Worm (Caenorhabditis elegans) whole organism, L2 larva: ENCODE results near the gene H32C10.1.
A peak's percentile ranks its signal among the peaks of the same experiment; 100 is the strongest.

Experiments used
- C34F6.9 ChIP-seq: fragments of 150-350 bp; optimal IDR thresholded peaks from 2 replicates; lab custom pipeline; 2014; ENCODE audit warnings: missing biosample characterization, missing genetic modification characterization
- R02D3.7 ChIP-seq: fragments of 150-350 bp; optimal IDR thresholded peaks from 2 replicates; lab custom pipeline; 2014; ENCODE audit warnings: missing biosample characterization, missing genetic modification characterization
- aly-2 ChIP-seq: fragments of 150-350 bp; optimal IDR thresholded peaks from 2 replicates; lab custom pipeline; 2014; ENCODE audit warnings: missing biosample characterization, missing genetic modification characterization
- ama-1 ChIP-seq: fragments of 150-350 bp; optimal IDR thresholded peaks from 2 replicates; lab custom pipeline; 2018; ENCODE audit warnings: inconsistent platforms
- blmp-1 ChIP-seq: sonication (generic microtip); optimal IDR thresholded peaks from 2 replicates; lab custom pipeline; 2017; ENCODE audit warnings: missing genetic modification characterization, mild to moderate bottlenecking, missing compliant biosample characterization, antibody characterized with exemption, moderate library complexity; ENCODE audit not compliant: insufficient read depth
- ceh-16 ChIP-seq: fragments of 150-350 bp; optimal IDR thresholded peaks from 2 replicates; lab custom pipeline; 2014; ENCODE audit warnings: missing biosample characterization, missing genetic modification characterization
- crh-2 ChIP-seq: sonication (generic microtip); optimal IDR thresholded peaks from 2 replicates; lab custom pipeline; 2017; ENCODE audit warnings: missing biosample characterization, missing genetic modification characterization
- elt-1 ChIP-seq: fragments of 150-350 bp; optimal IDR thresholded peaks from 2 replicates; lab custom pipeline; 2014; ENCODE audit warnings: missing biosample characterization, missing genetic modification characterization
- elt-3 ChIP-seq: sonication (generic microtip); optimal IDR thresholded peaks from 2 replicates; lab custom pipeline; 2017; ENCODE audit warnings: missing biosample characterization, missing genetic modification characterization
- fos-1 ChIP-seq: fragments of 150-350 bp; optimal IDR thresholded peaks from 2 replicates; lab custom pipeline; 2014; ENCODE audit warnings: missing biosample characterization, missing genetic modification characterization
- lin-11 ChIP-seq: fragments of 150-350 bp; sonication (generic microtip); optimal IDR thresholded peaks from 2 replicates; lab custom pipeline; 2014; ENCODE audit warnings: missing biosample characterization, missing genetic modification characterization, inconsistent platforms, mixed read lengths
- lin-13 ChIP-seq: fragments of 150-350 bp; optimal IDR thresholded peaks from 2 replicates; lab custom pipeline; 2014; ENCODE audit warnings: missing biosample characterization, missing genetic modification reagents, missing genetic modification characterization
- lin-39 ChIP-seq: fragments of 150-350 bp; optimal IDR thresholded peaks from 2 replicates; lab custom pipeline; 2014; ENCODE audit warnings: missing biosample characterization, missing genetic modification reagents, missing genetic modification characterization
- lsy-2 ChIP-seq, 2 experiments: fragments of 150-350 bp in 1 of 2; sonication (generic microtip) in 1 of 2; optimal IDR thresholded peaks; 2 replicates each; lab custom pipeline; 2014 to 2017; ENCODE audit warnings: missing biosample characterization in 2 of 2, missing genetic modification characterization in 2 of 2
- mbf-1 ChIP-seq: sonication (generic microtip); optimal IDR thresholded peaks from 2 replicates; lab custom pipeline; 2017; ENCODE audit warnings: missing biosample characterization, missing genetic modification characterization
- mdl-1 ChIP-seq, 2 experiments: fragments of 150-350 bp in 1 of 2; sonication (generic microtip) in 1 of 2; optimal IDR thresholded peaks; 2 replicates each; lab custom pipeline; 2017; ENCODE audit warnings: missing biosample characterization in 2 of 2, missing genetic modification characterization in 2 of 2
- nhr-10 ChIP-seq: sonication (generic microtip); optimal IDR thresholded peaks from 2 replicates; lab custom pipeline; 2017; ENCODE audit warnings: missing biosample characterization, missing genetic modification characterization
- nhr-21 ChIP-seq: fragments of 150-350 bp; optimal IDR thresholded peaks from 2 replicates; lab custom pipeline; 2014; ENCODE audit warnings: missing biosample characterization, missing genetic modification characterization
- nhr-237 ChIP-seq: fragments of 150-350 bp; optimal IDR thresholded peaks from 2 replicates; lab custom pipeline; 2014; ENCODE audit warnings: missing biosample characterization, missing genetic modification characterization
- nhr-25 ChIP-seq: fragments of 150-350 bp; sonication (generic microtip); optimal IDR thresholded peaks from 3 replicates; lab custom pipeline; 2014; ENCODE audit warnings: missing biosample characterization, missing genetic modification characterization
- nhr-77 ChIP-seq: fragments of 150-350 bp; optimal IDR thresholded peaks from 2 replicates; lab custom pipeline; 2014; ENCODE audit warnings: missing biosample characterization, missing genetic modification characterization
- peb-1 ChIP-seq: fragments of 150-350 bp; optimal IDR thresholded peaks from 2 replicates; lab custom pipeline; 2014; ENCODE audit warnings: missing biosample characterization, missing genetic modification characterization
- sem-4 ChIP-seq: fragments of 150-350 bp; optimal IDR thresholded peaks from 2 replicates; lab custom pipeline; 2014; ENCODE audit warnings: missing biosample characterization, missing genetic modification reagents, missing genetic modification characterization
- sma-3 ChIP-seq: sonication (generic microtip); optimal IDR thresholded peaks from 2 replicates; lab custom pipeline; 2016; ENCODE audit warnings: missing genetic modification reagents, missing genetic modification characterization, missing compliant biosample characterization
- sma-9 ChIP-seq, 2 experiments: fragments of 150-350 bp in 1 of 2; sonication (generic microtip) in 1 of 2; optimal IDR thresholded peaks; 2 replicates each; lab custom pipeline; 2014 to 2016; ENCODE audit warnings: missing genetic modification characterization in 2 of 2, mild to moderate bottlenecking in 1 of 2, missing biosample characterization in 1 of 2, missing compliant biosample characterization in 1 of 2, missing genetic modification reagents in 1 of 2, moderate library complexity in 1 of 2
- snpc-4 ChIP-seq: fragments of 150-350 bp; optimal IDR thresholded peaks from 2 replicates; lab custom pipeline; 2014; ENCODE audit warnings: missing biosample characterization, missing genetic modification characterization
- unc-55 ChIP-seq: fragments of 150-350 bp; sonication (generic microtip); optimal IDR thresholded peaks from 3 replicates; lab custom pipeline; 2014; ENCODE audit warnings: missing biosample characterization, missing genetic modification reagents, missing genetic modification characterization
- unc-62 ChIP-seq: fragments of 150-350 bp; optimal IDR thresholded peaks from 2 replicates; lab custom pipeline; 2014; ENCODE audit warnings: missing biosample characterization, missing genetic modification reagents, missing genetic modification characterization
- zag-1 ChIP-seq: fragments of 150-350 bp; optimal IDR thresholded peaks from 2 replicates; lab custom pipeline; 2014; ENCODE audit warnings: missing biosample characterization, missing genetic modification characterization
- ztf-1 ChIP-seq: fragments of 200-800 bp; sonication (Bioruptor generic); conservative IDR thresholded peaks from 2 replicates; pipeline ENCODE4 v1.3.6; 2022; ENCODE audit warnings: missing genetic modification characterization, missing compliant biosample characterization

The H32C10.1 gene

ce11 chrIV:5896341-5896740 lies 37.8 kb upstream of the H32C10.1 start, which contains the start of gene pck-3:
Gene pck-3 (plus strand): TSS chrIV:5896641.
- TF ChIP-seq C34F6.9 (tag; lab: Kevin White, UChicago) (no peak), elt-3 (tag; lab: Kevin White, UChicago) (no peak), ztf-1 (GFP tag; lab: Robert Waterston, UW) (no peak), unc-62 (GFP tag; lab: Kevin White, UChicago) (no peak), R02D3.7 (no peak), sma-9 (GFP tag; optimal IDR thresholded peaks at IDR 0.05; lab: Kevin White, UChicago) (no peak), sma-9 (tag; optimal IDR thresholded peaks at IDR 0.05; lab: Kevin White, UChicago) (no peak)

- TF ChIP-seq lin-11 (tag; lab: Kevin White, UChicago) = no peak
- TF ChIP-seq crh-2 (tag; lab: Kevin White, UChicago) = no peak
- TF ChIP-seq, all 48 proteins: peak for 0
Measured at ce11 chrIV:5902730-5903129, 31.4 kb upstream of the H32C10.1 start.

DNA sequence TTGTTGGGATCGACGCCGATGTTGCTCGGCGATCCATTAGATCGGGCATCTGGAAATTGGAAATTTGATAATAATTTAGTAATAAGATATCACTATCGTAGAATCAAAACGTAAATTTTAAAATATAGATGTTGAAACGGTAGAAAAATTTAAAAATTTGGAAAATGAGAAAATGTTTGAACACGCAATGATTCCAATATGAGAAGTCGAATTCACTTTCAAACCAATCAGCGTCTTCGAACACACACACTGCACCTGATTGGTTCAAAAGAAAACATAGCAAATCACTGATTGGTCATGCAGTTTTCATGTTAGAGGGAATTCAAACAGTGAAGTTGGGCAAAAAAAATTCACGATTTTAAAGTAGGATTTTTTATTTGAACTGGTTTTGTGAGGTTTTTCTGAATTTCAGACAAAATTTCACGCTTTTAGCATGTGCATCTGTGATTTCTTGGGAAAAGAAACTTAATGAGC lies 30.8 kb upstream of the H32C10.1 start, which contains the start of gene H04M03.12:
Gene H04M03.12, minus strand, starts transcription at position 51 of the 474 bp plus-strand sequence.
- TF ChIP-seq nhr-21 (tag; lab: Kevin White, UChicago) = no peak
- TF ChIP-seq nhr-10 (tag; lab: Kevin White, UChicago) = no peak
- TF ChIP-seq sem-4 (tag; lab: Kevin White, UChicago) = no peak
- no peak for TF ChIP-seq mdl-1 (tag; optimal IDR thresholded peaks at IDR 0.05; lab: Kevin White, UChicago)
- no peak for TF ChIP-seq aly-2
- TF ChIP-seq sma-3 (GFP tag; lab: Kevin White, UChicago) = no peak
- TF ChIP-seq nhr-237 = no peak
- TF ChIP-seq lsy-2 (tag; optimal IDR thresholded peaks at IDR 0.05; lab: Kevin White, UChicago) = no peak
- no peak for TF ChIP-seq mbf-1 (tag; lab: Kevin White, UChicago)
- TF ChIP-seq C34F6.9 (tag; lab: Kevin White, UChicago) = no peak
- no peak for TF ChIP-seq lin-11 (tag; lab: Kevin White, UChicago)
- no peak for TF ChIP-seq ceh-16 (tag; lab: Kevin White, UChicago)
- no peak for TF ChIP-seq lin-39
- TF ChIP-seq snpc-4 (tag; lab: Kevin White, UChicago) = no peak

DNA sequence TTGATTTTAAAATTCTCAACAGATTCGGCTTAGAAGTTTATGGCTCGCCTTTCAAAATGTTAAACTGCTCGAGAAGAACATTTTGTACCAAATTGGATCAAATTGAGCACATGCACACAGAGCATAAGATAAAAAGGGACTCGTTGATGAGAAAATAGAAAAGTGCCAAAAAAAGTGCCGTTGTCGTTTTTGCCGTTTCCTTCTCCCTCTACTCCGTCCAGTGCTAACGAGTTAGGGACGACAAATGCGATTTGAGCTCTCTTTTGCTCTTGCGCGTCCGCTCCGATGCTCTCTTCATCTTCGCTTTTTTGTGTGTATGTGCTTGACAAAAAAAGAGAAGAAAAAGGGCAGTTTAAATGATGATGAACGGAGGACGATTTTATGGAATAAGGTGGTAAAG lies 19.0 kb upstream of the H32C10.1 start:
- TF ChIP-seq zag-1 (tag; lab: Kevin White, UChicago) = peak; percentile 26
- no peak for TF ChIP-seq unc-55 (GFP tag; lab: Kevin White, UChicago)

DNA sequence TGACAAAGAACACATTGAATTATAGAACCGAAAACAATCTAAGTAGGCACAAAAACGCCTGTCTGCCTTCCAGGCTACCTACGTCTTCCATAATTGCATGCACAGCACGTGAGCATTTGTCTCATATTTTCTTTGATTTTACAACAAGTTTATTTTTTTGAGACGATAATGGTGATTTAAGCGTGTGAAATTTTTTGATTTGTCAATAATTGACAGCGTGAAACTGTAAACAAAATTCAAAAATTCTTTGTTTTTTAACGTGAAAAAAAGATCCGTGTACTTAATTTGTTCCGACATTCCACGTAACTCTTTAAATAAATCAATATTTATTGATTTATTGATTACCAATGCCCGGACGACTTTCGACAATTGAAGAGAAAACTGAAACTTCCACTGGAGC lies 17.1 kb upstream of the H32C10.1 start, which contains the start of gene dhhc-13:
Gene dhhc-13, plus strand, starts transcription at position 301 of the 400 bp plus-strand sequence.
- no peak for TF ChIP-seq nhr-21 (tag; lab: Kevin White, UChicago)
- TF ChIP-seq lin-13 (GFP tag; lab: Kevin White, UChicago) = no peak
- TF ChIP-seq nhr-77 = no peak
- no peak for TF ChIP-seq unc-55 (GFP tag; lab: Kevin White, UChicago)
- TF ChIP-seq ama-1 (lab: Kevin White, UChicago) = no peak

DNA sequence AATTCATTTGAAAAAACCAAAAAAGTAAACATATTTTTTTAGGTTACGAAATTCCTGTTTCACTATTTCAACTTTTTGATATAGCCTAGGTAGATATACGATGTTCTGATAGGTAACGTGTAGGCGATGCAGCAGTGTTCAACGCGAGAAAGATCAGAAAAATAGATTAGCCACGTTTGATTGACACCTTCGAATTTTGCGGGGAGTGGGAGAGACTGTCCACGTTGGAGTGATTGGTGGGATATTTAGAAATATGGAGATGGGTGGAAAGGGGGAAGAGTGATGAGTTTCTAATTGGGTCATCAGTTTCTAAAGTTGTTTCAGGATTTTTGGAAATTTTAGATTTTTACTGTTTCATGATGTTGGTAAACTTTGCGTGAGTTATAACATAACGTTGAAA lies 11.0 kb upstream of the H32C10.1 start:
- TF ChIP-seq peb-1 (tag; lab: Kevin White, UChicago) = no peak
- TF ChIP-seq nhr-25 (tag; lab: Kevin White, UChicago) = no peak
- no peak for TF ChIP-seq elt-1
- TF ChIP-seq lsy-2 (tag; optimal IDR thresholded peaks at IDR 0.05; lab: Kevin White, UChicago) = no peak
- TF ChIP-seq ceh-16 (tag; lab: Kevin White, UChicago) = peak; percentile 62
- no peak for TF ChIP-seq crh-2 (tag; lab: Kevin White, UChicago)
- TF ChIP-seq nhr-21 (tag; lab: Kevin White, UChicago) = no peak
- TF ChIP-seq, all 48 proteins: peak for 1

DNA sequence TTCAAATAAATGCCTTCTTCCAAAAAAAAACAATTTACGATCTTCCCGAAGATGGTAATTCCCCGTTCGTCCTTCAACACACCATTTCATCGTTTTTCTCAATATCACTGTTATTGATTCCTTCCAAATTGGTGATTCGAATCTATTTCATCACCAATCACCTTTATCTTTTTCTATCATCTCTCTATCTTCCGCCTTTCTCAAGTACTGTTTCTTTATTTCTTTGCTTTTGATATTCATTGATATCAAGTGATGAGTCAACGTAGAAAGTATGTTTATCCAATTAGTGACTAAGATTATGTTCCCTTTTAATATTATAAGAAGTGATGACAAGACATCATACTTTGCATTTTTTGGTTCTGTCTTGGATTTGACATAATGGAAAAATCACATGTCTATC lies 9.9 kb upstream of the H32C10.1 start:
- peak; percentile 10 for TF ChIP-seq blmp-1 (tag; lab: Kevin White, UChicago)
- peak; percentile 36 for TF ChIP-seq sma-3 (GFP tag; lab: Kevin White, UChicago)
- peak; percentile 59 for TF ChIP-seq fos-1 (tag; lab: Kevin White, UChicago)
- TF ChIP-seq crh-2 (tag; lab: Kevin White, UChicago) = no peak
- TF ChIP-seq unc-55 (GFP tag; lab: Kevin White, UChicago) = no peak
